Worm (Caenorhabditis elegans) whole organism, L2 larva: ENCODE data around the gene Y39G8B.2.

ENCODE experiments used
- C34F6.9 ChIP-seq: fragments of 150-350 bp; optimal IDR thresholded peaks from 2 replicates; lab custom pipeline; 2014; ENCODE audit warnings: missing biosample characterization, missing genetic modification characterization
- R02D3.7 ChIP-seq: fragments of 150-350 bp; optimal IDR thresholded peaks from 2 replicates; lab custom pipeline; 2014; ENCODE audit warnings: missing biosample characterization, missing genetic modification characterization
- ZK546.5 ChIP-seq: sonication (generic microtip); optimal IDR thresholded peaks from 2 replicates; lab custom pipeline; 2017; ENCODE audit warnings: missing biosample characterization, missing genetic modification characterization
- alr-1 ChIP-seq: fragments of 150-350 bp; optimal IDR thresholded peaks from 2 replicates; lab custom pipeline; 2014; ENCODE audit warnings: missing biosample characterization, missing genetic modification characterization
- aly-2 ChIP-seq: fragments of 150-350 bp; optimal IDR thresholded peaks from 2 replicates; lab custom pipeline; 2014; ENCODE audit warnings: missing biosample characterization, missing genetic modification characterization
- ama-1 ChIP-seq: fragments of 150-350 bp; optimal IDR thresholded peaks from 2 replicates; lab custom pipeline; 2018; ENCODE audit warnings: inconsistent platforms
- blmp-1 ChIP-seq: sonication (generic microtip); optimal IDR thresholded peaks from 2 replicates; lab custom pipeline; 2017; ENCODE audit warnings: missing genetic modification characterization, mild to moderate bottlenecking, missing compliant biosample characterization, antibody characterized with exemption, moderate library complexity; ENCODE audit not compliant: insufficient read depth
- ceh-16 ChIP-seq: fragments of 150-350 bp; optimal IDR thresholded peaks from 2 replicates; lab custom pipeline; 2014; ENCODE audit warnings: missing biosample characterization, missing genetic modification characterization
- ceh-82 ChIP-seq: fragments of 150-350 bp; optimal IDR thresholded peaks from 2 replicates; lab custom pipeline; 2014; ENCODE audit warnings: missing biosample characterization, missing genetic modification characterization
- dmd-4 ChIP-seq: sonication (generic microtip); optimal IDR thresholded peaks from 2 replicates; lab custom pipeline; 2017; ENCODE audit warnings: missing biosample characterization, missing genetic modification characterization
- egl-27 ChIP-seq: sonication (generic microtip); optimal IDR thresholded peaks from 3 replicates; lab custom pipeline; 2017; ENCODE audit warnings: missing biosample characterization, missing genetic modification reagents, missing genetic modification characterization
- elt-3 ChIP-seq: sonication (generic microtip); optimal IDR thresholded peaks from 2 replicates; lab custom pipeline; 2017; ENCODE audit warnings: missing biosample characterization, missing genetic modification characterization
- fos-1 ChIP-seq: fragments of 150-350 bp; optimal IDR thresholded peaks from 2 replicates; lab custom pipeline; 2014; ENCODE audit warnings: missing biosample characterization, missing genetic modification characterization
- gmeb-1 ChIP-seq: fragments of 150-350 bp; optimal IDR thresholded peaks from 2 replicates; lab custom pipeline; 2014; ENCODE audit warnings: missing biosample characterization, missing genetic modification characterization
- lsy-2 ChIP-seq, 2 experiments: fragments of 150-350 bp in 1 of 2; sonication (generic microtip) in 1 of 2; optimal IDR thresholded peaks; 2 replicates each; lab custom pipeline; 2014 to 2017; ENCODE audit warnings: missing biosample characterization in 2 of 2, missing genetic modification characterization in 2 of 2
- mab-5 ChIP-seq: fragments of 150-350 bp; optimal IDR thresholded peaks from 2 replicates; lab custom pipeline; 2014; ENCODE audit warnings: missing biosample characterization, missing genetic modification characterization
- mbf-1 ChIP-seq: sonication (generic microtip); optimal IDR thresholded peaks from 2 replicates; lab custom pipeline; 2017; ENCODE audit warnings: missing biosample characterization, missing genetic modification characterization
- mdl-1 ChIP-seq, 2 experiments: fragments of 150-350 bp in 1 of 2; sonication (generic microtip) in 1 of 2; optimal IDR thresholded peaks; 2 replicates each; lab custom pipeline; 2017; ENCODE audit warnings: missing biosample characterization in 2 of 2, missing genetic modification characterization in 2 of 2
- nhr-10 ChIP-seq: sonication (generic microtip); optimal IDR thresholded peaks from 2 replicates; lab custom pipeline; 2017; ENCODE audit warnings: missing biosample characterization, missing genetic modification characterization
- nhr-12 ChIP-seq: fragments of 150-350 bp; optimal IDR thresholded peaks from 2 replicates; lab custom pipeline; 2014; ENCODE audit warnings: missing biosample characterization, missing genetic modification characterization
- nhr-21 ChIP-seq: fragments of 150-350 bp; optimal IDR thresholded peaks from 2 replicates; lab custom pipeline; 2014; ENCODE audit warnings: missing biosample characterization, missing genetic modification characterization
- nhr-237 ChIP-seq: fragments of 150-350 bp; optimal IDR thresholded peaks from 2 replicates; lab custom pipeline; 2014; ENCODE audit warnings: missing biosample characterization, missing genetic modification characterization
- nhr-25 ChIP-seq: fragments of 150-350 bp; sonication (generic microtip); optimal IDR thresholded peaks from 3 replicates; lab custom pipeline; 2014; ENCODE audit warnings: missing biosample characterization, missing genetic modification characterization
- nhr-6 ChIP-seq: fragments of 150-350 bp; optimal IDR thresholded peaks from 2 replicates; lab custom pipeline; 2014; ENCODE audit warnings: missing biosample characterization, missing genetic modification characterization
- nhr-77 ChIP-seq: fragments of 150-350 bp; optimal IDR thresholded peaks from 2 replicates; lab custom pipeline; 2014; ENCODE audit warnings: missing biosample characterization, missing genetic modification characterization
- peb-1 ChIP-seq: fragments of 150-350 bp; optimal IDR thresholded peaks from 2 replicates; lab custom pipeline; 2014; ENCODE audit warnings: missing biosample characterization, missing genetic modification characterization
- sem-4 ChIP-seq: fragments of 150-350 bp; optimal IDR thresholded peaks from 2 replicates; lab custom pipeline; 2014; ENCODE audit warnings: missing biosample characterization, missing genetic modification reagents, missing genetic modification characterization
- skn-1 ChIP-seq: sonication (generic microtip); optimal IDR thresholded peaks from 2 replicates; lab custom pipeline; 2017; ENCODE audit warnings: missing biosample characterization, missing genetic modification characterization
- sma-3 ChIP-seq: sonication (generic microtip); optimal IDR thresholded peaks from 2 replicates; lab custom pipeline; 2016; ENCODE audit warnings: missing genetic modification reagents, missing genetic modification characterization, missing compliant biosample characterization
- sma-9 ChIP-seq, 2 experiments: fragments of 150-350 bp in 1 of 2; sonication (generic microtip) in 1 of 2; optimal IDR thresholded peaks; 2 replicates each; lab custom pipeline; 2014 to 2016; ENCODE audit warnings: missing genetic modification characterization in 2 of 2, mild to moderate bottlenecking in 1 of 2, missing biosample characterization in 1 of 2, missing compliant biosample characterization in 1 of 2, missing genetic modification reagents in 1 of 2, moderate library complexity in 1 of 2
- snpc-4 ChIP-seq: fragments of 150-350 bp; optimal IDR thresholded peaks from 2 replicates; lab custom pipeline; 2014; ENCODE audit warnings: missing biosample characterization, missing genetic modification characterization
- unc-55 ChIP-seq: fragments of 150-350 bp; sonication (generic microtip); optimal IDR thresholded peaks from 3 replicates; lab custom pipeline; 2014; ENCODE audit warnings: missing biosample characterization, missing genetic modification reagents, missing genetic modification characterization
- zag-1 ChIP-seq: fragments of 150-350 bp; optimal IDR thresholded peaks from 2 replicates; lab custom pipeline; 2014; ENCODE audit warnings: missing biosample characterization, missing genetic modification characterization
- ztf-11 ChIP-seq: sonication (generic microtip); optimal IDR thresholded peaks from 2 replicates; lab custom pipeline; 2017; ENCODE audit warnings: missing biosample characterization, missing genetic modification characterization
- ztf-4 ChIP-seq: fragments of 150-350 bp; optimal IDR thresholded peaks from 2 replicates; lab custom pipeline; 2014; ENCODE audit warnings: missing biosample characterization, missing genetic modification characterization

Gene Y39G8B.2

DNA sequence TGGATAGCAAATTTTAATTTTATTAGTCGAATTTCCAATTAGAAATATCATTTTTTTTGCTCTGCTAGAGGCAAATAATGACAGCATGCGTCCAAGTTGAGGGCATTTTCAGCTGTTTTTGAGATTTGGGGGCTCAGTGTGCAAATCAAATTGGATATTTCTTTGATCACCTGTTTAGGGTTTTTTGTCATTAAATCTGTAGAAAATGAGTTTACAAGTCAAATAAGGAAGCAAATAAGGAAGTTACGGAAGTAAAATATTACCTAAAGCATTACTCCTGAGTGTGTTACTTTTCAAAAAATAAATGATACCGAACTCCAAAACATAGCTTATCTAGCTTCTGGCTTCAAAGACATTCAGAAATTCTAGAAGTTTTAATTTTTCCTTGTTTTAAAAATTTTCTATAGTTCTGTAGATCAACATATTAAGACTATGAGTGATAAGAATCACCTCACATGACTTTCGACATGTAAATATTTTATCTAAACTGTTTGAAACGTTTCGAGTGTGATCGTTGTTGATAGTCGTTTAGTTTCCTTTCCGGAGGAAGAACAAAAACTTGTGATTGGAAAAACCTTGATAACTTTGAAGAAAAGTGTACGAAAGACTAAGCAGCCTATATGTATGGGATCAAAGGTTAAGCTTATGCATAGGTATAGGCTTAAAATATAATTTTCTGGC lies 4.0 kb upstream of the Y39G8B.2 start, which contains the start of gene sre-48:
TSS of gene sre-48 (minus strand) at position 51 of the 681 bp plus-strand sequence.
- TF ChIP-seq gmeb-1 (peak; percentile 41), alr-1 (tag; lab: Kevin White, UChicago) (no peak), fos-1 (peak; percentile 42), sma-9 (GFP tag; optimal IDR thresholded peaks at IDR 0.05; lab: Kevin White, UChicago) (peak; percentile 22), sma-9 (tag; optimal IDR thresholded peaks at IDR 0.05; lab: Kevin White, UChicago) (no peak)

DNA sequence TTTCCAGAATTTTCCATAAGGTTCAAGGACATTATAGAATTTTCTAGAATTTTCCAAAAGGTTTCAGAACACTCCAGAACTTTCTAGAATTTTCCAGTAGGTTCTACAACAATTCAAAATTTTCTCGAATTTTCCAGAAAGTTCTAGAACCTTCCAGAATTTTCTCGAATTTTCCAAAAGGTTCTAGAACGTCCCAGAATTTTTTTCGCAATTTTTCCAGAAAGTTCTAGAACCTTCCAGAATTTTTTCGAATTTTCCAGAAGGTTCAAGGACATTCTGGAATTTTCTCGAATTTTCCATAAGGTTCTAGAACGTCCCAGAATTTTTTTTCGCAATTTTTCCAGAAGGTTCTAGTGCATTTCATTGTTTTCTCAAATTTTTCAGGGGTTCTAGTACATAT lies 1.7 kb upstream of the Y39G8B.2 start:
- TF ChIP-seq aly-2 (no peak), peb-1 (tag; lab: Kevin White, UChicago) (no peak), nhr-77 (tag; lab: Kevin White, UChicago) (no peak)

DNA sequence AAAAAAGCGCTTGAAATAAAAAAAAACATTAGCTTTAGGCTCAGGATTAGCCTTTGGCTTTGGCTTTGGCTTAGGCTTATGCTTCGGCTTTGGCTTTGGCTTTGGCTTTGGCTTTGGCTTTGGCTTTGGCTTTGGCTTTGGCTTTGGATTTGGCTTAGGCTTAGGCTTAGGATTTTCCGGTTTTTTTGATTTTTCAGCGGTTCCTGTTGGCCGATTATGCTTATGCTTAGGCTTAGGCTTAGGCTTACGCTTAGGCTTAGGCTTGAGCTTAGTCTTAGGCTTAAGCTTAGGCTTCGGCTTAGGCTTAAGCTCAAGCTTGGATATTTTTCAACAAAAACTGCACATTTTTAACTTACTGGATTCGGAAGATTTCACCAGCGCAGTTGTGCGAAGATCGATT lies 1.9 kb downstream of the Y39G8B.2 start:
- TF ChIP-seq lsy-2 (tag; optimal IDR thresholded peaks at IDR 0.05; lab: Kevin White, UChicago), result no peak

DNA sequence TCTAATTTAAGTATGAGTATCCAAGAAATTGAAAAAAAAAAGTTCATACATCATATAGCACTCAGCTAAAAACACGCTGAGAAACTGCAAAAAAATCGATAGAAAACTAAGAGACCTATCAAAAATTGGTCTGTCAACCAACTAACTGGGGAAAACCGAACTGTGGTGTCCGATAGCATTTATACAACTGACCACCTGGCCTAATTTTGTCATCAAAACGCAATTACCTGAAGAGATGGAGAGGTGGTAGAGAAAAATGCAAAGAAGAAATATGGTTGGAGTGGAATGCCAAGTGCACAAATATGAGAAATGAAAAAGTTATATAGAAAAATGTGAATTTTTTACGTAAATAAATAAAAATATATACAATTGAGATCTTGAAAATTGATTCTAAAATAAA lies 2.5 kb downstream of the Y39G8B.2 start, which contains the start of gene Y39G8B.1:
TSS of gene Y39G8B.1 (minus strand) at position 299 of the 400 bp plus-strand sequence.
- TF ChIP-seq blmp-1 (tag; lab: Kevin White, UChicago), result no peak
- TF ChIP-seq lsy-2 (tag; optimal IDR thresholded peaks at IDR 0.05; lab: Kevin White, UChicago), result peak in 1 of 2 experiments; percentile 24
- peak; percentile 3 for TF ChIP-seq gmeb-1
- TF ChIP-seq ceh-16 (tag; lab: Kevin White, UChicago), result no peak
- TF ChIP-seq fos-1, result peak; percentile 45
- peak; percentile 34 for TF ChIP-seq skn-1 (tag; lab: Kevin White, UChicago)
- TF ChIP-seq, all 48 proteins: peak for 4

DNA sequence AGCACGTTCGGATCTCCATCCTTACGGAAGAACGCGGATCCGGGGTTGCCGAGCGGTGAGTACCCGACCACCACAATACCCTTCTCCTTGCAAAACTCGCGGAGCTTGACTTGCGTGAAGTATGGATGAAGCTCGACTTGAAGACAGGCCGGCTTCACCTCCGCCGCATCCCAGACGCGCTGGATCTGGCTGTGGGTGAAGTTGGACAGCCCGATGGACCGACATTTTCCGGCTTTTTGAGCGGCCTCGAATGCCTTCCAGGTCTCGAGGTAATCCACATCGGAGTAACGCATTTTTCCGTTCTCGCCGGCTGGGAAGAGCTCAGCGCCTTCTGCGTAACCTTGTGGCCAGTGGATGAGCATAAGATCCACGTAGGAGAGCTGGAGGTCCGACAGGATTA lies 3.8 kb downstream of the Y39G8B.2 start:
- TF ChIP-seq skn-1 (tag; lab: Kevin White, UChicago) (no peak), blmp-1 (tag; lab: Kevin White, UChicago) (no peak), ama-1 (lab: Kevin White, UChicago) (no peak), nhr-25 (tag; lab: Kevin White, UChicago) (no peak), aly-2 (no peak), sem-4 (tag; lab: Kevin White, UChicago) (no peak), dmd-4 (tag; lab: Kevin White, UChicago) (no peak), nhr-6 (tag; lab: Kevin White, UChicago) (no peak), snpc-4 (tag; lab: Kevin White, UChicago) (no peak), ceh-82 (no peak), peb-1 (tag; lab: Kevin White, UChicago) (no peak), nhr-21 (no peak), C34F6.9 (tag; lab: Kevin White, UChicago) (no peak), zag-1 (no peak), nhr-77 (tag; lab: Kevin White, UChicago) (no peak), mab-5 (tag; lab: Kevin White, UChicago) (no peak), unc-55 (GFP tag; lab: Kevin White, UChicago) (no peak), ztf-4 (tag; lab: Kevin White, UChicago) (no peak)

DNA sequence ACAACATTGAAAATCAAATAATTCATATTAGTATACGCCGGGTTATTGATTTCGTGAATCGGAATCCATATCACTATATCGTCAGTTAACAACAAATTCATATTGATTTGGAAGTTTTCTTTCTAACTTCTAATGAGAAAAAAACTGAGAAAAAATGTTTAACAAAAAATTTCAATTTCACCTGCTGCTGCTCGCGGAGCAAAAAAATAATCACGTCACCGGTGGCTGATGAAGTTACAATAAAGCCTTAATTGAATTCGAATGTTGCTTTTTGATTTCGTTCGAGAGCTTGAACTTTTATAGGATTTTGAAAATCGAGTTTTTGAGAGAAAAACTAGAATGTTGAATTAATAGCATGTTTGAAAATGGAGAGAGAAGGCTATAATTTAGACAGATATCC lies 7.0 kb downstream of the Y39G8B.2 start, which contains the start of gene sre-43:
TSS of gene sre-43 (minus strand) at position 101 of the 400 bp plus-strand sequence.
- TF ChIP-seq sem-4 (tag; lab: Kevin White, UChicago) (no peak), ceh-82 (no peak), ama-1 (lab: Kevin White, UChicago) (no peak), mbf-1 (tag; lab: Kevin White, UChicago) (no peak), nhr-12 (no peak), mab-5 (tag; lab: Kevin White, UChicago) (no peak), skn-1 (tag; lab: Kevin White, UChicago) (no peak)

DNA sequence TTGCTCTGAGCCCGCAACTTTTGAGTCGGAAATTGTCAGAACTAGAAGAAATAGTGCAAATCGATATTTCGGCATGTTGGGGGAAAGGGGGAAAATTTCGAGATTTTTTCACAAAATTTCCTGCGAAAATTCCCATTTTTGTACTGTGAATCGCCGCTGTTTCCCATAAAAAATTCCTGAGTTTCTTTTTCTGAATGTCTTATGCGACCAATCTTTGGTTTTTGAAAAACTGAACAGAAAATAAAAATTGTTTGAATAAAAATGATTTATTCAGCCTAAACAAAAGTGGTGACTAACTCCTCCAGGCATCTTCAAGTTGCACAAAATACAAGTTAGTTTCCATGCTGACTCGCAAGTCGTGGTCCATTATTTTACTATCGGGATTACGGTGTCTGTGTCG lies 9.8 kb downstream of the Y39G8B.2 start, which contains the start of gene W07G1.7:
TSS of gene W07G1.7 (minus strand) at position 101 of the 400 bp plus-strand sequence.
- TF ChIP-seq alr-1 (tag; lab: Kevin White, UChicago) (no peak), gmeb-1 (no peak), egl-27 (tag; lab: Kevin White, UChicago) (no peak), R02D3.7 (tag; lab: Kevin White, UChicago) (no peak), mdl-1 (tag; optimal IDR thresholded peaks at IDR 0.05; lab: Kevin White, UChicago) (no peak), nhr-10 (tag; lab: Kevin White, UChicago) (no peak), ZK546.5 (tag; lab: Kevin White, UChicago) (no peak), sma-3 (GFP tag; lab: Kevin White, UChicago) (no peak), ztf-11 (tag; lab: Kevin White, UChicago) (no peak), nhr-237 (tag; lab: Kevin White, UChicago) (no peak), elt-3 (tag; lab: Kevin White, UChicago) (no peak), snpc-4 (tag; lab: Kevin White, UChicago) (no peak)
